Fruit fly (Drosophila melanogaster) whole organism, adult: ENCODE data around the gene CG11905.

Experiments used
- CG11617 ChIP-seq: fragments of 200-800 bp; sonication (Bioruptor generic); optimal IDR thresholded peaks from 2 replicates; lab custom pipeline; 2017; ENCODE audit warnings: mild to moderate bottlenecking, missing biosample characterization, missing genetic modification reagents, missing genetic modification characterization
- CG14711 ChIP-seq: fragments of 200-800 bp; sonication (Bioruptor generic); optimal IDR thresholded peaks from 2 replicates; lab custom pipeline; 2018; ENCODE audit warnings: missing biosample characterization, mild to moderate bottlenecking, missing genetic modification characterization, moderate library complexity
- CG1620 ChIP-seq: fragments of 200-800 bp; sonication (Bioruptor generic); optimal IDR thresholded peaks from 2 replicates; lab custom pipeline; 2016; ENCODE audit warnings: missing biosample characterization, missing genetic modification characterization
- CG33017 ChIP-seq: fragments of 200-800 bp; sonication (Bioruptor generic); optimal IDR thresholded peaks from 2 replicates; lab custom pipeline; 2018; ENCODE audit warnings: missing biosample characterization, mild to moderate bottlenecking, missing genetic modification characterization, moderate library complexity
- CG5204 ChIP-seq: fragments of 200-800 bp; sonication (Bioruptor generic); optimal IDR thresholded peaks from 2 replicates; lab custom pipeline; 2016; ENCODE audit warnings: missing biosample characterization, missing genetic modification characterization
- CG7045 ChIP-seq: fragments of 200-800 bp; sonication (Bioruptor generic); optimal IDR thresholded peaks from 2 replicates; lab custom pipeline; 2017; ENCODE audit warnings: missing biosample characterization, mild to moderate bottlenecking, missing genetic modification characterization
- Clk ChIP-seq: fragments of 200-800 bp; sonication (Bioruptor generic); optimal IDR thresholded peaks from 2 replicates; lab custom pipeline; 2017; ENCODE audit warnings: missing biosample characterization, missing genetic modification characterization
- cic ChIP-seq: fragments of 200-800 bp; sonication (Bioruptor generic); optimal IDR thresholded peaks from 2 replicates; lab custom pipeline; 2017; ENCODE audit warnings: missing biosample characterization, mild to moderate bottlenecking, missing genetic modification characterization, moderate library complexity
- kay ChIP-seq: fragments of 200-800 bp; sonication (Bioruptor generic); peaks from one replicate; lab custom pipeline; 2016; ENCODE audit warnings: missing biosample characterization, missing genetic modification characterization, borderline replicate concordance
- ovo ChIP-seq: fragments of 200-800 bp; sonication (Bioruptor generic); optimal IDR thresholded peaks from 2 replicates; lab custom pipeline; 2016; ENCODE audit warnings: missing biosample characterization, missing genetic modification characterization
- pad ChIP-seq: fragments of 200-800 bp; sonication (Bioruptor generic); optimal IDR thresholded peaks from 3 replicates; lab custom pipeline; 2017; ENCODE audit warnings: missing biosample characterization, missing genetic modification characterization, mild to moderate bottlenecking, moderate library complexity, missing genetic modification reagents
- tj ChIP-seq: fragments of 200-800 bp; sonication (Bioruptor generic); optimal IDR thresholded peaks from 3 replicates; lab custom pipeline; 2017; ENCODE audit warnings: missing biosample characterization, mild to moderate bottlenecking, missing genetic modification characterization, moderate library complexity
- toe ChIP-seq: fragments of 200-800 bp; sonication (Bioruptor generic); optimal IDR thresholded peaks from 2 replicates; lab custom pipeline; 2016; ENCODE audit warnings: missing biosample characterization, missing genetic modification characterization

DNA sequence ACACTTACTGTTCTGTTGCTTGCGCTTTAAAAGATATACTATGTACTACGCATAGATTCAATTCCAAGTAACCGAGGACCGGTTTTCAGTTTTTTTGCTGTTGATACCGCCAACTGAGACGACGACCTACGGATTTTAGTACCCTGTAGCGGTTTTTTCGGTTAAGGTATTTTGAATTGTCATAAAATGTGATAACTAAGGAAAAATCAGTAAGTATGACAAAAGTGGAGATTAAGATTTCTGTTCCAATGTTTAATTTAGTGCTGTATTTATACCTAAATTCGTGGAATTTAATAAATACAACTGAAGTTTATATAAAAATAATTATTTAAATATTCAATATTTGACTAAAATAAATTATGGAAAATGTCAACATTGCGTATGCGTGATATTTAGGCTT, 54.2 kb downstream of the CG11905 start:
- TF ChIP-seq kay (no peak), toe (GFP tag; lab: Kevin White, UChicago) (no peak), tj (GFP tag; lab: Kevin White, UChicago) (no peak), CG7045 (no peak), ovo (GFP tag; lab: Kevin White, UChicago) (no peak), CG11617 (GFP tag; lab: Kevin White, UChicago) (no peak), Clk (GFP tag; lab: Kevin White, UChicago) (no peak), CG5204 (no peak), cic (GFP tag; lab: Kevin White, UChicago) (no peak), CG14711 (tag; lab: Kevin White, UChicago) (no peak), CG33017 (no peak), CG1620 (GFP tag; lab: Kevin White, UChicago) (no peak), pad (no peak)
